Fruit fly (Drosophila melanogaster) whole organism, embryonic: Measurements from ENCODE around the gene CG31559.
A peak's percentile ranks its signal among the peaks of the same experiment; 100 is the strongest.

Source experiments
- Aef1 ChIP-seq: fragments of 200-800 bp; sonication (Bioruptor generic); IDR thresholded peaks from 3 replicates; pipeline ENCODE4 v1.3.6; 2022; ENCODE audit warnings: missing biosample characterization, missing genetic modification characterization
- Blimp-1 ChIP-seq: fragments of 200-800 bp; sonication (Bioruptor generic); optimal IDR thresholded peaks from 3 replicates; lab custom pipeline; 2018; ENCODE audit warnings: missing biosample characterization, missing genetic modification characterization, mild to moderate bottlenecking, moderate library complexity, missing genetic modification reagents
- CG10147 ChIP-seq: fragments of 200-800 bp; sonication (Bioruptor generic); optimal IDR thresholded peaks from 2 replicates; lab custom pipeline; 2019; ENCODE audit warnings: missing biosample characterization, mild to moderate bottlenecking, missing genetic modification characterization, moderate library complexity
- CG11093 ChIP-seq: fragments of 200-800 bp; sonication (Bioruptor generic); IDR thresholded peaks from 3 replicates; pipeline ENCODE4 v1.3.6; 2022; ENCODE audit warnings: missing biosample characterization, missing genetic modification characterization
- CG11696 ChIP-seq: fragments of 200-800 bp; sonication (Bioruptor generic); IDR thresholded peaks from 2 replicates; pipeline ENCODE4 v1.3.6; 2022; ENCODE audit warnings: missing biosample characterization, missing genetic modification characterization
- CG14441 ChIP-seq: fragments of 200-800 bp; sonication (Bioruptor generic); IDR thresholded peaks from 2 replicates; pipeline ENCODE4 v1.3.6; 2022; ENCODE audit warnings: missing biosample characterization, missing genetic modification characterization
- CG14667 ChIP-seq: fragments of 200-800 bp; sonication (Bioruptor generic); IDR thresholded peaks from 2 replicates; pipeline ENCODE4 v1.3.6; 2022; ENCODE audit warnings: missing biosample characterization, missing genetic modification characterization
- CG17359 ChIP-seq: fragments of 200-800 bp; sonication (Bioruptor generic); optimal IDR thresholded peaks from 3 replicates; lab custom pipeline; 2018; ENCODE audit warnings: missing biosample characterization, mild to moderate bottlenecking, missing genetic modification characterization, moderate library complexity
- CG17912 ChIP-seq: fragments of 200-800 bp; sonication (Bioruptor generic); optimal IDR thresholded peaks from 2 replicates; lab custom pipeline; 2018; ENCODE audit warnings: missing biosample characterization, mild to moderate bottlenecking, missing genetic modification characterization
- CG1832 ChIP-seq: fragments of 200-800 bp; sonication (Bioruptor generic); optimal IDR thresholded peaks from 2 replicates; lab custom pipeline; 2017; ENCODE audit warnings: missing biosample characterization, mild to moderate bottlenecking, missing genetic modification characterization, inconsistent platforms
- CG30020 ChIP-seq: fragments of 200-800 bp; optimal IDR thresholded peaks from 2 replicates; lab custom pipeline; 2019; ENCODE audit warnings: missing biosample characterization, mild to moderate bottlenecking, missing genetic modification characterization, moderate library complexity
- CG30431 ChIP-seq: fragments of 200-800 bp; sonication (Bioruptor generic); optimal IDR thresholded peaks from 2 replicates; lab custom pipeline; 2017; ENCODE audit warnings: missing biosample characterization, missing genetic modification characterization
- CG31224 ChIP-seq: fragments of 200-800 bp; sonication (Bioruptor generic); IDR thresholded peaks from 2 replicates; pipeline ENCODE4 v1.3.6; 2022; ENCODE audit warnings: missing biosample characterization, missing genetic modification characterization
- CG3838 ChIP-seq: fragments of 200-800 bp; sonication (Bioruptor generic); optimal IDR thresholded peaks from 3 replicates; lab custom pipeline; 2016; ENCODE audit warnings: missing biosample characterization, missing genetic modification characterization
- CG4707 ChIP-seq: fragments of 200-800 bp; sonication (Bioruptor generic); optimal IDR thresholded peaks from 2 replicates; lab custom pipeline; 2018; ENCODE audit warnings: missing biosample characterization, mild to moderate bottlenecking, missing genetic modification characterization, moderate library complexity
- CG6765 ChIP-seq: fragments of 200-800 bp; sonication (Bioruptor generic); optimal IDR thresholded peaks from 3 replicates; lab custom pipeline; 2017; ENCODE audit warnings: missing biosample characterization, mild to moderate bottlenecking, missing genetic modification characterization
- CG6854 ChIP-seq: fragments of 200-800 bp; sonication (Bioruptor generic); optimal IDR thresholded peaks from 3 replicates; lab custom pipeline; 2017; ENCODE audit warnings: missing biosample characterization, mild to moderate bottlenecking, missing genetic modification characterization
- CG8765 ChIP-seq: fragments of 200-800 bp; sonication (Bioruptor generic); IDR thresholded peaks from 2 replicates; pipeline ENCODE4 v1.3.6; 2022; ENCODE audit warnings: missing biosample characterization, missing genetic modification characterization
- CHES-1-like ChIP-seq: fragments of 200-800 bp; sonication (Bioruptor generic); optimal IDR thresholded peaks from 2 replicates; lab custom pipeline; 2016; ENCODE audit warnings: missing biosample characterization, missing genetic modification characterization
- Dfd ChIP-seq, 2 experiments: fragments of >200 bp; optimal IDR thresholded peaks; 2 replicates each; lab custom pipeline; 2017; ENCODE audit warnings: missing biosample characterization in 2 of 2, missing genetic modification characterization in 2 of 2
- Ets65A ChIP-seq: fragments of 200-800 bp; sonication (Bioruptor generic); peaks from one replicate; lab custom pipeline; 2016; ENCODE audit warnings: missing biosample characterization, missing genetic modification characterization
- Gsc ChIP-seq: fragments of 200-800 bp; sonication (Bioruptor generic); IDR thresholded peaks from 2 replicates; pipeline ENCODE4 v1.3.6; 2022; ENCODE audit warnings: missing biosample characterization, missing genetic modification characterization
- Mad ChIP-seq: fragments of 200-800 bp; sonication (Bioruptor generic); optimal IDR thresholded peaks from 2 replicates; lab custom pipeline; 2016; ENCODE audit warnings: missing biosample characterization, missing genetic modification characterization
- NK7.1 ChIP-seq: fragments of 200-800 bp; sonication (Bioruptor generic); optimal IDR thresholded peaks from 3 replicates; lab custom pipeline; 2016; ENCODE audit warnings: missing biosample characterization, missing genetic modification characterization
- Opbp ChIP-seq: fragments of 200-800 bp; sonication (Bioruptor generic); IDR thresholded peaks from 3 replicates; pipeline ENCODE4 v1.3.6; 2022; ENCODE audit warnings: missing biosample characterization, missing genetic modification characterization; ENCODE audit not compliant: partially characterized antibody
- Pdp1 ChIP-seq, 2 experiments: fragments of 200-800 bp; sonication (Bioruptor generic); optimal IDR thresholded peaks; 3 replicates each; lab custom pipeline; 2016; ENCODE audit warnings: missing biosample characterization in 2 of 2, missing genetic modification characterization in 2 of 2, mild to moderate bottlenecking in 1 of 2, moderate library complexity in 1 of 2
- Ptx1 ChIP-seq: fragments of 200-800 bp; sonication (Bioruptor generic); IDR thresholded peaks from 2 replicates; pipeline ENCODE4 v1.3.6; 2022; ENCODE audit warnings: missing biosample characterization, missing genetic modification characterization
- Side ChIP-seq: fragments of 200-800 bp; sonication (Bioruptor generic); optimal IDR thresholded peaks from 2 replicates; lab custom pipeline; 2016; ENCODE audit warnings: missing biosample characterization, missing genetic modification characterization
- Tbp ChIP-seq: fragments of >200 bp; optimal IDR thresholded peaks from 2 replicates; lab custom pipeline; 2018; ENCODE audit warnings: missing biosample characterization, missing genetic modification characterization
- abd-A ChIP-seq: fragments of 200-800 bp; sonication (Bioruptor generic); optimal IDR thresholded peaks from 3 replicates; lab custom pipeline; 2019; ENCODE audit warnings: missing biosample characterization, mild to moderate bottlenecking, missing genetic modification characterization, moderate library complexity
- ase ChIP-seq: fragments of 200-800 bp; sonication (Bioruptor generic); IDR thresholded peaks from 3 replicates; pipeline ENCODE4 v1.3.6; 2022; ENCODE audit warnings: missing biosample characterization, missing genetic modification characterization
- bab2 ChIP-seq: fragments of 200-800 bp; sonication (Bioruptor generic); optimal IDR thresholded peaks from 2 replicates; lab custom pipeline; 2016; ENCODE audit warnings: missing biosample characterization, missing genetic modification characterization
- bsh ChIP-seq, 2 experiments: fragments of 200-800 bp; sonication (Bioruptor generic); optimal IDR thresholded peaks; 2 replicates each; lab custom pipeline; 2017 to 2018; ENCODE audit warnings: mild to moderate bottlenecking in 2 of 2, missing biosample characterization in 2 of 2, missing genetic modification characterization in 2 of 2, moderate library complexity in 1 of 2
- crp ChIP-seq, 2 experiments: fragments of 200-800 bp; sonication (Bioruptor generic); optimal IDR thresholded peaks; 2 replicates in 1 of 2; 3 replicates in 1 of 2; lab custom pipeline; 2017; ENCODE audit warnings: missing biosample characterization in 2 of 2, missing genetic modification characterization in 2 of 2, mild to moderate bottlenecking in 1 of 2, moderate library complexity in 1 of 2
- da ChIP-seq: fragments of 200-800 bp; sonication (Bioruptor generic); optimal IDR thresholded peaks from 2 replicates; lab custom pipeline; 2016; ENCODE audit warnings: missing biosample characterization, missing genetic modification characterization
- fru ChIP-seq: fragments of >200 bp; optimal IDR thresholded peaks from 2 replicates; lab custom pipeline; 2017
- gfzf ChIP-seq: fragments of 200-800 bp; sonication (Bioruptor generic); optimal IDR thresholded peaks from 2 replicates; lab custom pipeline; 2016; ENCODE audit warnings: missing biosample characterization, mild to moderate bottlenecking, missing genetic modification characterization, moderate library complexity
- gsb ChIP-seq: fragments of 200-800 bp; sonication (Bioruptor generic); IDR thresholded peaks from 2 replicates; pipeline ENCODE4 v1.3.6; 2022; ENCODE audit warnings: missing biosample characterization, missing genetic modification characterization
- ind ChIP-seq: fragments of 200-800 bp; sonication (Bioruptor generic); optimal IDR thresholded peaks from 3 replicates; lab custom pipeline; 2016; ENCODE audit warnings: missing biosample characterization, missing genetic modification characterization
- jumu ChIP-seq: fragments of 200-800 bp; sonication (Bioruptor generic); optimal IDR thresholded peaks from 3 replicates; lab custom pipeline; 2016; ENCODE audit warnings: missing biosample characterization, missing genetic modification characterization
- lola ChIP-seq, 3 experiments: fragments of >200 bp in 2 of 3; fragments of 200-800 bp in 1 of 3; sonication (Bioruptor generic) in 1 of 3; optimal IDR thresholded peaks; 2 replicates each; lab custom pipeline; 2017 to 2019; ENCODE audit warnings: missing biosample characterization in 3 of 3, missing genetic modification characterization in 3 of 3, mild to moderate bottlenecking in 1 of 3, moderate library complexity in 1 of 3
- luna ChIP-seq: fragments of 200-800 bp; sonication (Bioruptor generic); optimal IDR thresholded peaks from 2 replicates; lab custom pipeline; 2016; ENCODE audit warnings: missing biosample characterization, missing genetic modification characterization
- mam ChIP-seq: fragments of 200-800 bp; sonication (Bioruptor generic); optimal IDR thresholded peaks from 3 replicates; lab custom pipeline; 2016; ENCODE audit warnings: missing biosample characterization, missing genetic modification characterization
- onecut ChIP-seq: fragments of 200-800 bp; sonication (Bioruptor generic); IDR thresholded peaks from 2 replicates; pipeline ENCODE4 v1.3.6; 2022; ENCODE audit warnings: missing biosample characterization, missing genetic modification characterization
- p53 ChIP-seq: fragments of 200-800 bp; sonication (Bioruptor generic); optimal IDR thresholded peaks from 2 replicates; lab custom pipeline; 2016; ENCODE audit warnings: missing biosample characterization, missing genetic modification characterization
- rib ChIP-seq: fragments of 200-800 bp; sonication (Bioruptor generic); IDR thresholded peaks from 2 replicates; pipeline ENCODE4 v1.3.6; 2022; ENCODE audit warnings: missing biosample characterization, missing genetic modification characterization
- stc ChIP-seq: fragments of 200-800 bp; sonication (Bioruptor generic); IDR thresholded peaks from 2 replicates; pipeline ENCODE4 v1.3.6; 2022; ENCODE audit warnings: missing biosample characterization, missing genetic modification characterization
- twi ChIP-seq: fragments of 200-800 bp; optimal IDR thresholded peaks from 2 replicates; lab custom pipeline; 2019; ENCODE audit warnings: missing biosample characterization, mild to moderate bottlenecking, missing genetic modification characterization, moderate library complexity
- unc-4 ChIP-seq: fragments of 200-800 bp; sonication (Bioruptor generic); IDR thresholded peaks from 2 replicates; pipeline ENCODE4 v1.3.6; 2022; ENCODE audit warnings: missing biosample characterization, missing genetic modification characterization; ENCODE audit not compliant: partially characterized antibody
- usp ChIP-seq: fragments of >200 bp; optimal IDR thresholded peaks from 2 replicates; lab custom pipeline; 2017; ENCODE audit warnings: missing biosample characterization, missing genetic modification characterization
- z ChIP-seq: fragments of 200-800 bp; sonication (Bioruptor generic); IDR thresholded peaks from 3 replicates; pipeline ENCODE4 v1.3.6; 2022; ENCODE audit warnings: missing biosample characterization, missing genetic modification characterization
- zfh1 ChIP-seq: fragments of 200-800 bp; sonication (Bioruptor generic); IDR thresholded peaks from 3 replicates; pipeline ENCODE4 v1.3.6; 2022; ENCODE audit warnings: missing biosample characterization, missing genetic modification characterization

The CG31559 gene

DNA sequence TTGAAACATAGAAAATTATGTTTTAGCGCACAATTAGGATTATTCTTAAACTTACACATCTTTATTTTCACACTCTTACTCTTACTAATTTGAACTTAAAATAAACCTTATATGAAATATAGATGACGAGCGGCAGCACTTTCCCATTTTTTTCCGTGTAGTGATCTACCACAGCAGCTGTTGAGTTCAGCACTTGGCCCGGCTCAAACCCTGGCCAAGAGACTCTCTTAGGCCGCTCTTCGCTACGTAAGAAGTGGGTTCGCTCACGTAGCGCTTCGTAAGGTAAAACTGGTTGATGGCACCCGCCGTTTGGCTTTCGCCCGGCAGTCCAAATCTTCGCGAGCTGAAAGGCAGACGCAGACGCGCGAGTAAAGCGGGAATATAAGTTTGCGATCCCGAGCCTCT is 41.5 kb upstream of the CG31559 start, which contains the start of gene Osi24 (continued):
- TF ChIP-seq twi (tag; lab: Kevin White, UChicago): no peak
- no peak for TF ChIP-seq Gsc (GFP tag; lab: Robert Waterston, UW)
- peak; percentile 72 for TF ChIP-seq CG17359 (tag; lab: Kevin White, UChicago)
- TF ChIP-seq zfh1 (GFP tag; lab: Robert Waterston, UW): peak; percentile 63; the same call in 2 of the 3 replicates
- TF ChIP-seq luna: no peak
- TF ChIP-seq CG30020: no peak
- TF ChIP-seq Pdp1 (GFP tag; optimal IDR thresholded peaks at IDR 0.05; lab: Kevin White, UChicago): peak; percentile 37 to 41
- no peak for TF ChIP-seq da (GFP tag; lab: Kevin White, UChicago)
- no peak for TF ChIP-seq CG8765 (GFP tag; lab: Robert Waterston, UW)
- no peak; the same call in 1 of the 2 replicates for TF ChIP-seq gsb (GFP tag; lab: Robert Waterston, UW)
- peak; percentile 62 to 63 for TF ChIP-seq bsh (GFP tag; optimal IDR thresholded peaks at IDR 0.05; lab: Kevin White, UChicago)
- TF ChIP-seq ind: peak; percentile 36
- TF ChIP-seq usp (GFP tag; lab: Kevin White, UChicago): no peak
- 0 out of 2 replicates have a peak, but pooled peaks have one; percentile 29 for TF ChIP-seq CG31224 (GFP tag; lab: Robert Waterston, UW)
- TF ChIP-seq z (GFP tag; lab: Robert Waterston, UW): 0 out of 3 replicates have a peak, but pooled peaks have one; percentile 12
- TF ChIP-seq CG11696 (GFP tag; lab: Robert Waterston, UW): 0 out of 2 replicates have a peak, but pooled peaks have one; percentile 21
- no peak for TF ChIP-seq NK7.1 (GFP tag; lab: Kevin White, UChicago)
- no peak for TF ChIP-seq unc-4 (GFP tag; lab: Robert Waterston, UW)
- no peak for TF ChIP-seq CG6765
- peak; percentile 36; the same call in 1 of the 3 replicates for TF ChIP-seq Aef1 (GFP tag; lab: Robert Waterston, UW)
- peak; percentile 36 for TF ChIP-seq jumu
- TF ChIP-seq bab2 (GFP tag; lab: Kevin White, UChicago): peak; percentile 33
- peak; percentile 71 for TF ChIP-seq stc
- TF ChIP-seq Opbp (GFP tag; lab: Robert Waterston, UW): no peak
- peak; percentile 37 for TF ChIP-seq Side (GFP tag; lab: Kevin White, UChicago)
- TF ChIP-seq CG14667 (GFP tag; lab: Robert Waterston, UW): peak; percentile 55
- TF ChIP-seq CG14441 (GFP tag; lab: Robert Waterston, UW): peak; percentile 73
- TF ChIP-seq lola (GFP tag; optimal IDR thresholded peaks at IDR 0.05; lab: Kevin White, UChicago): no peak
- TF ChIP-seq gfzf: no peak
- peak in 1 of 2 experiments; percentile 44 for TF ChIP-seq crp (GFP tag; optimal IDR thresholded peaks at IDR 0.05; lab: Kevin White, UChicago)
- no peak for TF ChIP-seq CG10147
- TF ChIP-seq p53 (GFP tag; lab: Kevin White, UChicago): no peak
- peak; percentile 45; the same call in 1 of the 3 replicates for TF ChIP-seq ase (GFP tag; lab: Robert Waterston, UW)
- TF ChIP-seq CG1832 (GFP tag; lab: Kevin White, UChicago): no peak
- no peak for TF ChIP-seq CG30431 (GFP tag; lab: Kevin White, UChicago)
- TF ChIP-seq Tbp (GFP tag; lab: Kevin White, UChicago): no peak
- TF ChIP-seq mam: peak; percentile 44
- TF ChIP-seq Blimp-1 (GFP tag; lab: Kevin White, UChicago): peak; percentile 62
- TF ChIP-seq CG6854: no peak
- TF ChIP-seq onecut (GFP tag; lab: Robert Waterston, UW): no peak
- no peak for TF ChIP-seq abd-A (tag; lab: Kevin White, UChicago)
- no peak for TF ChIP-seq CG4707 (GFP tag; lab: Kevin White, UChicago)
- peak; percentile 32 for TF ChIP-seq CHES-1-like (GFP tag; lab: Kevin White, UChicago)
- TF ChIP-seq CG11093 (GFP tag; lab: Robert Waterston, UW): 0 out of 3 replicates have a peak, but pooled peaks have one; percentile 13
- peak; percentile 94 for TF ChIP-seq Ets65A
- no peak for TF ChIP-seq CG17912 (GFP tag; lab: Kevin White, UChicago)
- peak; percentile 7 for TF ChIP-seq CG3838 (GFP tag; lab: Kevin White, UChicago)
- TF ChIP-seq Dfd (GFP tag; optimal IDR thresholded peaks at IDR 0.05; lab: Kevin White, UChicago): no peak
- TF ChIP-seq Mad (GFP tag; lab: Kevin White, UChicago): no peak
- TF ChIP-seq Ptx1 (GFP tag; lab: Robert Waterston, UW): peak; percentile 79
- TF ChIP-seq rib (GFP tag; lab: Robert Waterston, UW): no peak
- no peak for TF ChIP-seq fru (lab: Kevin White, UChicago)
